Worm (Caenorhabditis elegans): ENCODE measurements around the gene nhr-72.

The nhr-72 gene

ce11 chrII:3843305-3843704, 7.2 kb downstream of the nhr-72 start, which contains the start of the genes C17A2.7 and C17A2.3:
Gene C17A2.7 (minus strand): TSS chrII:3843405.
Gene C17A2.3 (plus strand): TSS chrII:3843609.
- TF ChIP-seq tbx-11 (GFP tag; IDR thresholded peaks at IDR 0.05) (no peak), hmbx-1 (tag; optimal IDR thresholded peaks at IDR 0.05) (no peak), ama-1 (optimal IDR thresholded peaks at IDR 0.05) (no peak), scrt-1 (GFP tag; IDR thresholded peaks at IDR 0.05) (no peak), hmg-4 (GFP tag; optimal IDR thresholded peaks at IDR 0.05) (no peak)

DNA sequence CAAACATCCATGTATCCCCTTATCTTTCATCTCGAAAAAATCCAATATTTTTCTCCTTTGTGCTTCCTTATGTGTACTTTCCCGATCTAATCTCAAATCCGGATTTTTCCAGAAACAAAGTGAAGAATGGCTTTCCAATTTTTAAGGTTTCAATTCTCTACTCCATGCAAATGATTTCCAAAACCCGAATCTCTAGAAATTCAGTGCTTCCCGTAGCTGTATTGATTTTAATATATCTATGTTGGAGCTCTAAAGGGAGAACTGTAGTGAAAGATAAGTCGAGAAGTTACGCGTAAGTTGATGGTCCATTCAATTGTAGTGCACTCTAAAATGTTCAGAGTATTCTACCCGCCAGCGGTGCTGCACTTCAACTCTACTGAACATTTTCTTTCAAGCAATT, 11.0 kb downstream of the nhr-72 start, which contains the start of gene C17A2.4:
Gene C17A2.4, plus strand, starts transcription at position 301 of the 400 bp plus-strand sequence.
- TF ChIP-seq pes-1 (GFP tag; IDR thresholded peaks at IDR 0.05): no peak

DNA sequence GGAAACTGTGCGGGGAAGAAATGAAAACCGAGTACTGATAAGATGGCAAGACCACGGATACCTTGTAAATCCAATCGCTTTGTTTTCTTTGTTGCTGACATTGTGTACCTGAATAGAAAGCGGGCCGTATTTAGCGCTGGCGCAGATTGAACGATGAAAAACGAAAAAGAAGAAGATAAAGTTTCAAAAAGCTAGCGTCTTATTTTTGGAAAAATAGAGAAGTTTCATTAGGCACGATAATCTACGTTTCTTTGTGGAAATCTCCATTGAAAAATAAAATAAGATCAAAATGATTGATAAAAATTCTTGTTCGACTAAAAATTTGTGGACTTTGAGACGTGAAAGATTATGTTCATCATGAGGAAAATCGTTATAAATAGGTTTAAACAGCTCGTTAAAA, 14.6 kb downstream of the nhr-72 start, which contains the start of gene oac-4:
Gene oac-4, minus strand, starts transcription at position 101 of the 400 bp plus-strand sequence.
- TF ChIP-seq F13C5.2 (tag; optimal IDR thresholded peaks at IDR 0.05) (no peak), flt-1 (GFP tag; IDR thresholded peaks at IDR 0.05) (no peak), hmg-4 (GFP tag; optimal IDR thresholded peaks at IDR 0.05) (no peak), hnd-1 (tag; optimal IDR thresholded peaks at IDR 0.05) (no peak), sea-1 (GFP tag; conservative IDR thresholded peaks at IDR 0.05) (no peak), pes-1 (GFP tag; IDR thresholded peaks at IDR 0.05) (no peak), ets-7 (tag; optimal IDR thresholded peaks at IDR 0.05) (no peak), tbx-11 (GFP tag; IDR thresholded peaks at IDR 0.05) (no peak), ama-1 (optimal IDR thresholded peaks at IDR 0.05) (no peak), aly-1 (tag; optimal IDR thresholded peaks at IDR 0.05) (no peak), scrt-1 (GFP tag; IDR thresholded peaks at IDR 0.05) (no peak), hmbx-1 (tag; optimal IDR thresholded peaks at IDR 0.05) (no peak), tbx-37 (GFP tag; conservative IDR thresholded peaks at IDR 0.05) (no peak), B0310.2 (tag; optimal IDR thresholded peaks at IDR 0.05) (no peak), ceh-13 (GFP tag; optimal IDR thresholded peaks at IDR 0.05) (no peak), tra-4 (tag; optimal IDR thresholded peaks at IDR 0.05) (no peak), ceh-36 (tag; optimal IDR thresholded peaks at IDR 0.05) (no peak)

ce11 chrII:3832383-3832782, 18.2 kb downstream of the nhr-72 start, which contains the start of gene F54D10.9:
Gene F54D10.9 (minus strand): TSS chrII:3832483.
- TF ChIP-seq hnd-1 (tag; optimal IDR thresholded peaks at IDR 0.05) (no peak), pes-1 (GFP tag; IDR thresholded peaks at IDR 0.05) (no peak), aly-1 (tag; optimal IDR thresholded peaks at IDR 0.05) (no peak), tbx-11 (GFP tag; IDR thresholded peaks at IDR 0.05) (no peak)

- no peak for TF ChIP-seq aly-1 (tag; optimal IDR thresholded peaks at IDR 0.05)
- TF ChIP-seq ama-1 (optimal IDR thresholded peaks at IDR 0.05): no peak
- no peak for TF ChIP-seq sea-1 (GFP tag; conservative IDR thresholded peaks at IDR 0.05)
- TF ChIP-seq ets-7 (tag; optimal IDR thresholded peaks at IDR 0.05): no peak
- TF ChIP-seq hnd-1 (tag; optimal IDR thresholded peaks at IDR 0.05): no peak
- no peak for TF ChIP-seq pes-1 (GFP tag; IDR thresholded peaks at IDR 0.05)
- no peak for TF ChIP-seq F13C5.2 (tag; optimal IDR thresholded peaks at IDR 0.05)
- no peak for TF ChIP-seq ceh-13 (GFP tag; optimal IDR thresholded peaks at IDR 0.05)
- no peak for TF ChIP-seq scrt-1 (GFP tag; IDR thresholded peaks at IDR 0.05)
- no peak for TF ChIP-seq flt-1 (GFP tag; IDR thresholded peaks at IDR 0.05)
- no peak for TF ChIP-seq hmbx-1 (tag; optimal IDR thresholded peaks at IDR 0.05)
- no peak for TF ChIP-seq B0310.2 (tag; optimal IDR thresholded peaks at IDR 0.05)
- no peak for TF ChIP-seq tbx-11 (GFP tag; IDR thresholded peaks at IDR 0.05)
These were observed 20.9 kb downstream of the nhr-72 start for ce11 chrII:3829623-3830022.

ce11 chrII:3827801-3828200, 22.8 kb downstream of the nhr-72 start, which contains the start of gene F54D10.8:
Gene F54D10.8 (minus strand): TSS chrII:3827901.
- no peak for TF ChIP-seq flt-1 (GFP tag; IDR thresholded peaks at IDR 0.05)
- TF ChIP-seq tbx-37 (GFP tag; conservative IDR thresholded peaks at IDR 0.05): no peak
- no peak for TF ChIP-seq tra-4 (tag; optimal IDR thresholded peaks at IDR 0.05)
- TF ChIP-seq F13C5.2 (tag; optimal IDR thresholded peaks at IDR 0.05): no peak
- no peak for TF ChIP-seq ama-1 (optimal IDR thresholded peaks at IDR 0.05)

DNA sequence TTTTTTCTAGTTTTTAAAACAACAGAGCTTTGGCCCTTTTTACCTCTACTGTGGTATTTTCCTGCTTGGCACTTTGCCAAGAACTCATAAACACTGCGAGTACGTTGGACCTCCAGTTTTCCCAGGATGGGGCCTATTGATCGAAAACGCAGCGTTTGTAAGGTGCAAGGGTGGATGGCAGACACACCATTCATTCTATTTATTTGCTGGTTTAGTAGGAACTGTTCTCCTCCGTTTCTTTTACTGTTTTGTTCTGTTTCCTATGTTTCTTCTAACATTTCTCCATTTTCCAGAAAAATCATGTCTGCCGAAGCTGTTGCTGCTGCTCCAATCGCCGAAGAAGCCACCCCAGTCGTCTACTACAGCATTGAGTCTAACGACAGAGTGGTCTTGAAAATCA, 26.7 kb downstream of the nhr-72 start, which contains the start of gene skr-15:
Gene skr-15, plus strand, starts transcription at position 301 of the 400 bp plus-strand sequence.
- no peak for TF ChIP-seq aly-1 (tag; optimal IDR thresholded peaks at IDR 0.05)
- TF ChIP-seq flt-1 (GFP tag; IDR thresholded peaks at IDR 0.05): no peak
- TF ChIP-seq tbx-37 (GFP tag; conservative IDR thresholded peaks at IDR 0.05): no peak
- TF ChIP-seq scrt-1 (GFP tag; IDR thresholded peaks at IDR 0.05): no peak
- TF ChIP-seq tra-4 (tag; optimal IDR thresholded peaks at IDR 0.05): no peak
- no peak for TF ChIP-seq tbx-11 (GFP tag; IDR thresholded peaks at IDR 0.05)
- no peak for TF ChIP-seq hmbx-1 (tag; optimal IDR thresholded peaks at IDR 0.05)
- TF ChIP-seq hmg-4 (GFP tag; optimal IDR thresholded peaks at IDR 0.05): no peak
- TF ChIP-seq hnd-1 (tag; optimal IDR thresholded peaks at IDR 0.05): no peak
- TF ChIP-seq ama-1 (optimal IDR thresholded peaks at IDR 0.05): no peak
- no peak for TF ChIP-seq ceh-13 (GFP tag; optimal IDR thresholded peaks at IDR 0.05)
- no peak for TF ChIP-seq F13C5.2 (tag; optimal IDR thresholded peaks at IDR 0.05)
- TF ChIP-seq B0310.2 (tag; optimal IDR thresholded peaks at IDR 0.05): no peak
- TF ChIP-seq ets-7 (tag; optimal IDR thresholded peaks at IDR 0.05): no peak
- no peak for TF ChIP-seq pes-1 (GFP tag; IDR thresholded peaks at IDR 0.05)
- no peak for TF ChIP-seq sea-1 (GFP tag; conservative IDR thresholded peaks at IDR 0.05)
- TF ChIP-seq ceh-36 (tag; optimal IDR thresholded peaks at IDR 0.05): no peak

ce11 chrII:3821248-3821647, 29.3 kb downstream of the nhr-72 start, which contains the start of gene F54D10.7:
Gene F54D10.7 (minus strand): TSS chrII:3821296.
- TF ChIP-seq tra-4 (tag; optimal IDR thresholded peaks at IDR 0.05): no peak
- TF ChIP-seq flt-1 (GFP tag; IDR thresholded peaks at IDR 0.05): no peak
- TF ChIP-seq hmbx-1 (tag; optimal IDR thresholded peaks at IDR 0.05): no peak
- TF ChIP-seq pes-1 (GFP tag; IDR thresholded peaks at IDR 0.05): no peak
- TF ChIP-seq ets-7 (tag; optimal IDR thresholded peaks at IDR 0.05): no peak
- no peak for TF ChIP-seq ama-1 (optimal IDR thresholded peaks at IDR 0.05)
- no peak for TF ChIP-seq ceh-13 (GFP tag; optimal IDR thresholded peaks at IDR 0.05)
- no peak for TF ChIP-seq scrt-1 (GFP tag; IDR thresholded peaks at IDR 0.05)
- TF ChIP-seq hmg-4 (GFP tag; optimal IDR thresholded peaks at IDR 0.05): no peak
- TF ChIP-seq tbx-11 (GFP tag; IDR thresholded peaks at IDR 0.05): no peak
- no peak for TF ChIP-seq aly-1 (tag; optimal IDR thresholded peaks at IDR 0.05)
- no peak for TF ChIP-seq B0310.2 (tag; optimal IDR thresholded peaks at IDR 0.05)
- TF ChIP-seq F13C5.2 (tag; optimal IDR thresholded peaks at IDR 0.05): no peak
- no peak for TF ChIP-seq hnd-1 (tag; optimal IDR thresholded peaks at IDR 0.05)
